Worm (Caenorhabditis elegans) whole organism, late embryonic: ENCODE measurements around the gene K03B4.4.

Experiments
- F13H6.1 ChIP-seq: sonication (generic microtip); optimal IDR thresholded peaks from 2 replicates; lab custom pipeline; 2016; ENCODE audit warnings: missing genetic modification characterization, missing compliant biosample characterization
- ahr-1 ChIP-seq: sonication (generic microtip); optimal IDR thresholded peaks from 2 replicates; lab custom pipeline; 2016; ENCODE audit warnings: missing genetic modification characterization, missing compliant biosample characterization
- ceh-9 ChIP-seq: sonication (generic microtip); optimal IDR thresholded peaks from 2 replicates; lab custom pipeline; 2016; ENCODE audit warnings: mild to moderate bottlenecking, missing genetic modification characterization, inconsistent platforms, missing compliant biosample characterization
- che-1 ChIP-seq: sonication (generic microtip); optimal IDR thresholded peaks from 2 replicates; lab custom pipeline; 2016; ENCODE audit warnings: mild to moderate bottlenecking, missing genetic modification characterization, missing compliant biosample characterization
- hlh-30 ChIP-seq: sonication (generic microtip); optimal IDR thresholded peaks from 2 replicates; lab custom pipeline; 2017; ENCODE audit warnings: antibody characterized with exemption, missing genetic modification characterization, missing compliant biosample characterization; ENCODE audit not compliant: insufficient read depth
- pax-1 ChIP-seq: fragments of 150-350 bp; optimal IDR thresholded peaks from 2 replicates; lab custom pipeline; 2014; ENCODE audit warnings: missing biosample characterization, missing genetic modification characterization
- tbx-7 ChIP-seq: sonication (generic microtip); optimal IDR thresholded peaks from 2 replicates; lab custom pipeline; 2016; ENCODE audit warnings: missing genotype, missing genetic modification characterization, missing compliant biosample characterization

DNA sequence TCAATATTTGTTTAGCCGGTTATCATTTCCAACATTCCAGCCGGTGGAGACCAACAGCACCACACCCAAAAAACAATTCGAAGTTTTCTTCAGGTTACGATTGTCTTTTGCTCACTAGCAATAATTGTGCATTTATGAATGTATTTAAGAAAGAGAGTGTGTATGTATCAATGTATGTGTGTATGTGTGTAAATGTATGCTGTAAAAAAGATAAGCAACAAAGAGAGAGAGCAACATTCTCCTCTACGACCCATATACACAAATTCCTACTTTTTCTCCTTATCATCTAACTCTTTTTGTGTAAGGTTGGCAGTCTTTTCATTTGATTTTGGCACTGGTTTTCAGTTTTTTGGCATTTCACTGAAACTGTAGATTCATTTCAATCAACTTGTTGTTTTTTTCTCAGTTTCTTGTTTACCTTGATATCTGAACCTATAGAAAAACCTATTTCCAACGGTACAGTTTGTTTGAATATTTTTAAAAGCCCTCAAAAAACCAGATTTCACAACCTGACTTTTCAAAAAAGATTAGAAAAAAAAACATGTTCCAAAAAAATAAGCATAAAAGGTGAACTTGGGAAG is 39.2 kb downstream of the K03B4.4 start:
- TF ChIP-seq F13H6.1 (tag; lab: Kevin White, UChicago) (no peak), ahr-1 (no peak), hlh-30 (no peak), ceh-9 (tag; lab: Kevin White, UChicago) (no peak), che-1 (tag; lab: Kevin White, UChicago) (no peak), tbx-7 (tag; lab: Kevin White, UChicago) (no peak), pax-1 (tag; lab: Kevin White, UChicago) (no peak)
